Fruit fly (Drosophila melanogaster) whole organism, embryonic: Measurements from ENCODE around the gene CG31675.

Experiments
- Aef1 ChIP-seq: fragments of 200-800 bp; sonication (Bioruptor generic); IDR thresholded peaks from 3 replicates; pipeline ENCODE4 v1.3.6; 2022; ENCODE audit warnings: missing biosample characterization, missing genetic modification characterization
- Bgb ChIP-seq: fragments of 200-800 bp; sonication (Bioruptor generic); IDR thresholded peaks from 2 replicates; pipeline ENCODE4 v1.3.6; 2022; ENCODE audit warnings: missing biosample characterization, missing genetic modification characterization; ENCODE audit not compliant: partially characterized antibody
- CG10462 ChIP-seq: fragments of 200-800 bp; sonication (Bioruptor generic); optimal IDR thresholded peaks from 2 replicates; lab custom pipeline; 2016; ENCODE audit warnings: missing biosample characterization, missing genetic modification characterization
- CG11093 ChIP-seq: fragments of 200-800 bp; sonication (Bioruptor generic); IDR thresholded peaks from 3 replicates; pipeline ENCODE4 v1.3.6; 2022; ENCODE audit warnings: missing biosample characterization, missing genetic modification characterization
- CG11696 ChIP-seq: fragments of 200-800 bp; sonication (Bioruptor generic); IDR thresholded peaks from 2 replicates; pipeline ENCODE4 v1.3.6; 2022; ENCODE audit warnings: missing biosample characterization, missing genetic modification characterization
- CG12155 ChIP-seq: fragments of 200-800 bp; sonication (Bioruptor generic); optimal IDR thresholded peaks from 3 replicates; lab custom pipeline; 2016; ENCODE audit warnings: missing biosample characterization, missing genetic modification characterization
- CG13296 ChIP-seq: fragments of 200-800 bp; sonication (Bioruptor generic); optimal IDR thresholded peaks from 3 replicates; lab custom pipeline; 2018; ENCODE audit warnings: missing biosample characterization, mild to moderate bottlenecking, missing genetic modification characterization
- CG13424 ChIP-seq: fragments of 200-800 bp; sonication (Bioruptor generic); optimal IDR thresholded peaks from 2 replicates; lab custom pipeline; 2019; ENCODE audit warnings: missing biosample characterization, mild to moderate bottlenecking, missing genetic modification characterization, moderate library complexity
- CG13775 ChIP-seq: fragments of 200-800 bp; sonication (Bioruptor generic); optimal IDR thresholded peaks from 3 replicates; lab custom pipeline; 2017; ENCODE audit warnings: missing biosample characterization, mild to moderate bottlenecking, missing genetic modification characterization
- CG14014 ChIP-seq: fragments of 200-800 bp; sonication (Bioruptor generic); IDR thresholded peaks from 2 replicates; pipeline ENCODE4 v1.3.6; 2022; ENCODE audit warnings: missing biosample characterization, missing genetic modification characterization
- CG15269 ChIP-seq: fragments of 200-800 bp; sonication (Bioruptor generic); optimal IDR thresholded peaks from 2 replicates; lab custom pipeline; 2018; ENCODE audit warnings: missing biosample characterization, mild to moderate bottlenecking, missing genetic modification characterization, moderate library complexity
- CG15479 ChIP-seq: fragments of 200-800 bp; sonication (Bioruptor generic); optimal IDR thresholded peaks from 3 replicates; lab custom pipeline; 2019; ENCODE audit warnings: missing biosample characterization, mild to moderate bottlenecking, missing genetic modification characterization, moderate library complexity
- CG1647 ChIP-seq: fragments of 200-800 bp; sonication (Bioruptor generic); optimal IDR thresholded peaks from 3 replicates; lab custom pipeline; 2016; ENCODE audit warnings: missing biosample characterization, missing genetic modification characterization
- CG16813 ChIP-seq: fragments of 200-800 bp; sonication (Bioruptor generic); IDR thresholded peaks from 3 replicates; pipeline ENCODE4 v1.3.6; 2022; ENCODE audit warnings: missing biosample characterization, missing genetic modification characterization; ENCODE audit not compliant: partially characterized antibody
- CG17912 ChIP-seq: fragments of 200-800 bp; sonication (Bioruptor generic); optimal IDR thresholded peaks from 2 replicates; lab custom pipeline; 2018; ENCODE audit warnings: missing biosample characterization, mild to moderate bottlenecking, missing genetic modification characterization
- CG30020 ChIP-seq: fragments of 200-800 bp; optimal IDR thresholded peaks from 2 replicates; lab custom pipeline; 2019; ENCODE audit warnings: missing biosample characterization, mild to moderate bottlenecking, missing genetic modification characterization, moderate library complexity
- CG31224 ChIP-seq: fragments of 200-800 bp; sonication (Bioruptor generic); IDR thresholded peaks from 2 replicates; pipeline ENCODE4 v1.3.6; 2022; ENCODE audit warnings: missing biosample characterization, missing genetic modification characterization
- CG31365 ChIP-seq: fragments of 200-800 bp; sonication (Bioruptor generic); optimal IDR thresholded peaks from 2 replicates; lab custom pipeline; 2018; ENCODE audit warnings: missing biosample characterization, mild to moderate bottlenecking, missing genetic modification characterization
- CG32772 ChIP-seq: fragments of 200-800 bp; sonication (Bioruptor generic); IDR thresholded peaks from 2 replicates; pipeline ENCODE4 v1.3.6; 2022; ENCODE audit warnings: missing biosample characterization, missing genetic modification characterization
- CG34422 ChIP-seq: fragments of 200-800 bp; sonication (Bioruptor generic); IDR thresholded peaks from 3 replicates; pipeline ENCODE4 v1.3.6; 2022; ENCODE audit warnings: missing biosample characterization, missing genetic modification characterization
- CG4328 ChIP-seq: fragments of 200-800 bp; sonication (Bioruptor generic); optimal IDR thresholded peaks from 3 replicates; lab custom pipeline; 2017; ENCODE audit warnings: missing biosample characterization, missing genetic modification reagents, missing genetic modification characterization
- CG6272 ChIP-seq: fragments of 200-800 bp; sonication (Bioruptor generic); IDR thresholded peaks from 2 replicates; pipeline ENCODE4 v1.3.6; 2022; ENCODE audit warnings: missing biosample characterization, missing genetic modification characterization
- CG7271 ChIP-seq: fragments of 200-800 bp; sonication (Bioruptor generic); optimal IDR thresholded peaks from 2 replicates; lab custom pipeline; 2018; ENCODE audit warnings: missing biosample characterization, mild to moderate bottlenecking, missing genetic modification characterization, moderate library complexity
- CG7839 ChIP-seq: fragments of 200-800 bp; sonication (Bioruptor generic); optimal IDR thresholded peaks from 3 replicates; lab custom pipeline; 2018; ENCODE audit warnings: missing biosample characterization, mild to moderate bottlenecking, missing genetic modification characterization, moderate library complexity
- CG8359 ChIP-seq: fragments of 200-800 bp; sonication (Bioruptor generic); optimal IDR thresholded peaks from 2 replicates; lab custom pipeline; 2017; ENCODE audit warnings: missing biosample characterization, mild to moderate bottlenecking, missing genetic modification characterization, borderline replicate concordance
- CG8478 ChIP-seq: fragments of >200 bp; optimal IDR thresholded peaks from 2 replicates; lab custom pipeline; 2018
- CHES-1-like ChIP-seq: fragments of 200-800 bp; sonication (Bioruptor generic); optimal IDR thresholded peaks from 2 replicates; lab custom pipeline; 2016; ENCODE audit warnings: missing biosample characterization, missing genetic modification characterization
- Dad ChIP-seq: fragments of 200-800 bp; sonication (Bioruptor generic); optimal IDR thresholded peaks from 3 replicates; lab custom pipeline; 2016; ENCODE audit warnings: missing biosample characterization, missing genetic modification characterization
- Dp ChIP-seq: fragments of 200-800 bp; sonication (Bioruptor generic); optimal IDR thresholded peaks from 2 replicates; lab custom pipeline; 2018; ENCODE audit warnings: missing biosample characterization, mild to moderate bottlenecking, missing genetic modification characterization, moderate library complexity
- ERR ChIP-seq: fragments of 200-800 bp; sonication (Bioruptor generic); optimal IDR thresholded peaks from 2 replicates; lab custom pipeline; 2016; ENCODE audit warnings: missing biosample characterization, missing genetic modification characterization
- Fer1 ChIP-seq: fragments of 200-800 bp; sonication (Bioruptor generic); optimal IDR thresholded peaks from 2 replicates; lab custom pipeline; 2017; ENCODE audit warnings: missing biosample characterization, mild to moderate bottlenecking, missing genetic modification characterization
- HmgZ ChIP-seq: fragments of 200-800 bp; sonication (Bioruptor generic); optimal IDR thresholded peaks from 2 replicates; lab custom pipeline; 2018; ENCODE audit warnings: missing biosample characterization, mild to moderate bottlenecking, missing genetic modification characterization
- Hmx ChIP-seq: fragments of 200-800 bp; sonication (Bioruptor generic); optimal IDR thresholded peaks from 2 replicates; lab custom pipeline; 2016; ENCODE audit warnings: missing biosample characterization, missing genetic modification characterization
- al ChIP-seq: fragments of 200-800 bp; sonication (Bioruptor generic); IDR thresholded peaks from 2 replicates; pipeline ENCODE4 v1.3.6; 2022; ENCODE audit warnings: missing biosample characterization, missing genetic modification characterization
- bab2 ChIP-seq: fragments of 200-800 bp; sonication (Bioruptor generic); optimal IDR thresholded peaks from 2 replicates; lab custom pipeline; 2016; ENCODE audit warnings: missing biosample characterization, missing genetic modification characterization
- bigmax ChIP-seq: fragments of 200-800 bp; sonication (Bioruptor generic); optimal IDR thresholded peaks from 2 replicates; lab custom pipeline; 2018; ENCODE audit warnings: missing biosample characterization, mild to moderate bottlenecking, missing genetic modification characterization
- crp ChIP-seq, 2 experiments: fragments of 200-800 bp; sonication (Bioruptor generic); optimal IDR thresholded peaks; 2 replicates in 1 of 2; 3 replicates in 1 of 2; lab custom pipeline; 2017; ENCODE audit warnings: missing biosample characterization in 2 of 2, missing genetic modification characterization in 2 of 2, mild to moderate bottlenecking in 1 of 2, moderate library complexity in 1 of 2
- dm ChIP-seq: fragments of 200-800 bp; sonication (Bioruptor generic); optimal IDR thresholded peaks from 3 replicates; lab custom pipeline; 2016; ENCODE audit warnings: missing biosample characterization, missing genetic modification characterization
- dmrt99B ChIP-seq: fragments of 200-800 bp; sonication (Bioruptor generic); optimal IDR thresholded peaks from 2 replicates; lab custom pipeline; 2018; ENCODE audit warnings: missing biosample characterization, mild to moderate bottlenecking, missing genetic modification characterization, moderate library complexity
- fd96Cb ChIP-seq: fragments of 200-800 bp; sonication (Bioruptor generic); optimal IDR thresholded peaks from 2 replicates; lab custom pipeline; 2018; ENCODE audit warnings: missing biosample characterization, mild to moderate bottlenecking, missing genetic modification characterization, moderate library complexity
- fu2 ChIP-seq: fragments of 200-800 bp; sonication (Bioruptor generic); optimal IDR thresholded peaks from 2 replicates; lab custom pipeline; 2016; ENCODE audit warnings: missing biosample characterization, missing genetic modification characterization
- hkb ChIP-seq, 2 experiments: fragments of 200-800 bp in 1 of 2; fragments of >200 bp in 1 of 2; sonication (Bioruptor generic) in 1 of 2; IDR thresholded peaks in 1 of 2; optimal IDR thresholded peaks in 1 of 2; 2 replicates each; pipeline versions ENCODE4 v1.3.6 to Lab custom; 2017 to 2022; ENCODE audit warnings: missing biosample characterization in 1 of 2, missing genetic modification characterization in 1 of 2
- inv ChIP-seq: fragments of 200-800 bp; sonication (Bioruptor generic); IDR thresholded peaks from 2 replicates; pipeline ENCODE4 v1.3.6; 2022; ENCODE audit warnings: missing biosample characterization, missing genetic modification characterization; ENCODE audit not compliant: partially characterized antibody
- lola ChIP-seq, 3 experiments: fragments of >200 bp in 2 of 3; fragments of 200-800 bp in 1 of 3; sonication (Bioruptor generic) in 1 of 3; optimal IDR thresholded peaks; 2 replicates each; lab custom pipeline; 2017 to 2019; ENCODE audit warnings: missing biosample characterization in 3 of 3, missing genetic modification characterization in 3 of 3, mild to moderate bottlenecking in 1 of 3, moderate library complexity in 1 of 3
- nau ChIP-seq: fragments of 200-800 bp; sonication (Bioruptor generic); optimal IDR thresholded peaks from 3 replicates; lab custom pipeline; 2017; ENCODE audit warnings: missing biosample characterization, mild to moderate bottlenecking, missing genetic modification characterization, missing genetic modification reagents
- run ChIP-seq: fragments of 200-800 bp; sonication (Bioruptor generic); optimal IDR thresholded peaks from 3 replicates; lab custom pipeline; 2018; ENCODE audit warnings: missing biosample characterization, mild to moderate bottlenecking, missing genetic modification characterization
- sc ChIP-seq, 3 experiments: fragments of >200 bp in 2 of 3; fragments of 200-800 bp in 1 of 3; sonication (Bioruptor generic) in 1 of 3; optimal IDR thresholded peaks; 2 replicates in 2 of 3; 3 replicates in 1 of 3; lab custom pipeline; 2017; ENCODE audit warnings: mild to moderate bottlenecking in 1 of 3, missing biosample characterization in 1 of 3, missing genetic modification characterization in 1 of 3, missing genetic modification reagents in 1 of 3
- seq ChIP-seq: fragments of 200-800 bp; sonication (Bioruptor generic); IDR thresholded peaks from 2 replicates; pipeline ENCODE4 v1.3.6; 2022; ENCODE audit warnings: missing biosample characterization, missing genetic modification characterization
- tgo ChIP-seq: fragments of 200-800 bp; sonication (Bioruptor generic); IDR thresholded peaks from 3 replicates; pipeline ENCODE4 v1.3.6; 2022; ENCODE audit warnings: missing biosample characterization, missing genetic modification characterization

The CG31675 gene

dm6 chr2L:20918733-20919132 is 51.2 kb downstream of the CG31675 start, which contains the start of the genes CG43739 and sky (continued):
- TF ChIP-seq fd96Cb (tag; lab: Kevin White, UChicago): no peak
- no peak for TF ChIP-seq Aef1 (GFP tag; lab: Robert Waterston, UW)
- no peak for TF ChIP-seq CG13296 (GFP tag; lab: Kevin White, UChicago)
- no peak for TF ChIP-seq CG8359 (GFP tag; lab: Kevin White, UChicago)
- no peak for TF ChIP-seq CG8478 (lab: Kevin White, UChicago)
- no peak for TF ChIP-seq CG30020
- TF ChIP-seq bigmax (GFP tag; lab: Kevin White, UChicago): no peak
- TF ChIP-seq al (GFP tag; lab: Robert Waterston, UW): 0 out of 2 replicates have a peak, but pooled peaks have one; percentile 25
- peak; percentile 77 for TF ChIP-seq inv
- peak; percentile 37 for TF ChIP-seq fu2 (GFP tag; lab: Kevin White, UChicago)
- no peak for TF ChIP-seq CG14014 (GFP tag; lab: Robert Waterston, UW)
- TF ChIP-seq nau (GFP tag; lab: Kevin White, UChicago): no peak
- TF ChIP-seq CHES-1-like: peak; percentile 59
- no peak for TF ChIP-seq run
- TF ChIP-seq Bgb: peak; percentile 92
- TF ChIP-seq dm (GFP tag; lab: Kevin White, UChicago): peak; percentile 21
- TF ChIP-seq ERR: peak; percentile 40
- peak; percentile 35; the same call in 1 of the 3 replicates for TF ChIP-seq tgo (GFP tag; lab: Robert Waterston, UW)
- peak; percentile 98 for TF ChIP-seq Dp (GFP tag; lab: Kevin White, UChicago)
- no peak for TF ChIP-seq sc (optimal IDR thresholded peaks at IDR 0.05; lab: Kevin White, UChicago)
- no peak for TF ChIP-seq sc (GFP tag; optimal IDR thresholded peaks at IDR 0.05; lab: Kevin White, UChicago)
- TF ChIP-seq Hmx (GFP tag; lab: Kevin White, UChicago): no peak
- TF ChIP-seq lola (GFP tag; optimal IDR thresholded peaks at IDR 0.05; lab: Kevin White, UChicago): no peak
- peak; percentile 54; the same call in 1 of the 3 replicates for TF ChIP-seq CG34422 (GFP tag; lab: Robert Waterston, UW)
- TF ChIP-seq CG13424: no peak
- peak; percentile 33 for TF ChIP-seq Dad (GFP tag; lab: Kevin White, UChicago)
- peak; percentile 87 for TF ChIP-seq CG16813 (GFP tag; lab: Robert Waterston, UW)
- TF ChIP-seq dmrt99B (tag; lab: Kevin White, UChicago): no peak
- TF ChIP-seq CG4328 (GFP tag; lab: Kevin White, UChicago): peak; percentile 4
- no peak for TF ChIP-seq crp (GFP tag; optimal IDR thresholded peaks at IDR 0.05; lab: Kevin White, UChicago)
- TF ChIP-seq CG7839: no peak
- TF ChIP-seq CG15269 (tag; lab: Kevin White, UChicago): no peak
- TF ChIP-seq CG6272 (GFP tag; lab: Robert Waterston, UW): peak; percentile 41; the same call in 1 of the 2 replicates
- TF ChIP-seq CG7271 (tag; lab: Kevin White, UChicago): no peak
- no peak for TF ChIP-seq CG11093 (GFP tag; lab: Robert Waterston, UW)
- no peak for TF ChIP-seq CG17912 (GFP tag; lab: Kevin White, UChicago)
- TF ChIP-seq HmgZ (tag; lab: Kevin White, UChicago): peak; percentile 66
- TF ChIP-seq CG11696 (GFP tag; lab: Robert Waterston, UW): peak; percentile 31; the same call in 1 of the 2 replicates
- peak; percentile 6 for TF ChIP-seq Fer1
- TF ChIP-seq hkb (optimal IDR thresholded peaks at IDR 0.05; lab: Kevin White, UChicago): no peak
- TF ChIP-seq hkb (GFP tag; IDR thresholded peaks at IDR 0.05; lab: Robert Waterston, UW): 0 out of 2 replicates have a peak, but pooled peaks have one; percentile 30
- no peak for TF ChIP-seq CG12155 (GFP tag; lab: Kevin White, UChicago)
- TF ChIP-seq seq (GFP tag; lab: Robert Waterston, UW): no peak
- no peak for TF ChIP-seq CG13775 (GFP tag; lab: Kevin White, UChicago)
- TF ChIP-seq bab2: peak; percentile 20
- no peak for TF ChIP-seq CG1647 (GFP tag; lab: Kevin White, UChicago)
- 0 out of 2 replicates have a peak, but pooled peaks have one; percentile 16 for TF ChIP-seq CG32772 (GFP tag; lab: Robert Waterston, UW)
- no peak for TF ChIP-seq CG10462 (GFP tag; lab: Kevin White, UChicago)
- TF ChIP-seq CG31365 (tag; lab: Kevin White, UChicago): no peak
- TF ChIP-seq CG31224 (GFP tag; lab: Robert Waterston, UW): no peak
- TF ChIP-seq CG15479 (GFP tag; lab: Kevin White, UChicago): no peak
